Fruit fly (Drosophila melanogaster): ENCODE results near the gene CG4678.

Gene CG4678

dm6 chrX:16670691-16671481 is 25.0 kb upstream of the CG4678 start (continued):
- no peak for TF ChIP-seq gfzf (GFP tag; optimal IDR thresholded peaks at IDR 0.05)
- no peak for TF ChIP-seq cad (GFP tag; optimal IDR thresholded peaks at IDR 0.05)
- TF ChIP-seq CG13894 (tag; optimal IDR thresholded peaks at IDR 0.05): no peak
- TF ChIP-seq da (GFP tag; optimal IDR thresholded peaks at IDR 0.05): no peak
- TF ChIP-seq prd (optimal IDR thresholded peaks at IDR 0.05): no peak
- TF ChIP-seq prd (GFP tag; IDR thresholded peaks at IDR 0.05): 0 out of 3 replicates have a peak, but pooled peaks have one; percentile 16
- 0 out of 2 replicates have a peak, but pooled peaks have one; percentile 6 for TF ChIP-seq sob (GFP tag; IDR thresholded peaks at IDR 0.05)
- no peak for TF ChIP-seq Ets65A (GFP tag)
- no peak for TF ChIP-seq bowl (GFP tag; IDR thresholded peaks at IDR 0.05)
- TF ChIP-seq Xrp1 (GFP tag; IDR thresholded peaks at IDR 0.05): peak; percentile 24; the same call in 1 of the 2 replicates
- no peak for TF ChIP-seq Lpt (GFP tag; optimal IDR thresholded peaks at IDR 0.05)
- no peak for TF ChIP-seq emc (GFP tag; optimal IDR thresholded peaks at IDR 0.05)
- no peak for TF ChIP-seq klu (GFP tag; IDR thresholded peaks at IDR 0.05)
- no peak for TF ChIP-seq jumu (GFP tag; optimal IDR thresholded peaks at IDR 0.05)
- TF ChIP-seq CG7987 (GFP tag; optimal IDR thresholded peaks at IDR 0.05): no peak
- TF ChIP-seq lab (GFP tag; optimal IDR thresholded peaks at IDR 0.05): peak; percentile 38
- TF ChIP-seq Dref (GFP tag; IDR thresholded peaks at IDR 0.05): no peak
- TF ChIP-seq CG12659 (GFP tag; optimal IDR thresholded peaks at IDR 0.05): no peak
- no peak for TF ChIP-seq bigmax (GFP tag; optimal IDR thresholded peaks at IDR 0.05)
- TF ChIP-seq crp (GFP tag; optimal IDR thresholded peaks at IDR 0.05): no peak
- no peak for TF ChIP-seq jigr1 (GFP tag; IDR thresholded peaks at IDR 0.05)
- no peak for TF ChIP-seq CG7372 (GFP tag; IDR thresholded peaks at IDR 0.05)
- no peak for TF ChIP-seq cas (GFP tag; IDR thresholded peaks at IDR 0.05)
- no peak for TF ChIP-seq CG8290 (GFP tag; optimal IDR thresholded peaks at IDR 0.05)
- TF ChIP-seq CG8290 (tag; optimal IDR thresholded peaks at IDR 0.05): peak in 1 of 2 experiments; percentile 64
- no peak for TF ChIP-seq hkb (optimal IDR thresholded peaks at IDR 0.05)
- no peak for TF ChIP-seq hkb (GFP tag; IDR thresholded peaks at IDR 0.05)
- TF ChIP-seq CG6813 (GFP tag; optimal IDR thresholded peaks at IDR 0.05): no peak
- TF ChIP-seq fd102C (GFP tag; optimal IDR thresholded peaks at IDR 0.05): no peak
- no peak for TF ChIP-seq Max (GFP tag; optimal IDR thresholded peaks at IDR 0.05)
- TF ChIP-seq oc (tag; optimal IDR thresholded peaks at IDR 0.05): no peak
- TF ChIP-seq Meics (GFP tag; optimal IDR thresholded peaks at IDR 0.05): peak; percentile 36
- TF ChIP-seq CG16779 (GFP tag; IDR thresholded peaks at IDR 0.05): no peak
- TF ChIP-seq Antp (GFP tag; optimal IDR thresholded peaks at IDR 0.05): peak; percentile 5
- TF ChIP-seq CG1603 (tag; optimal IDR thresholded peaks at IDR 0.05): peak; percentile 56
- peak; percentile 23; the same call in 1 of the 2 replicates for TF ChIP-seq Atf6 (GFP tag; IDR thresholded peaks at IDR 0.05)
- TF ChIP-seq ken (GFP tag; IDR thresholded peaks at IDR 0.05): 0 out of 3 replicates have a peak, but pooled peaks have one; percentile 10
- TF ChIP-seq sima (GFP tag; optimal IDR thresholded peaks at IDR 0.05): no peak
- TF ChIP-seq CG14965 (GFP tag; optimal IDR thresholded peaks at IDR 0.05; ENCODE audit: borderline replicate concordance): no peak
- TF ChIP-seq chif (GFP tag; optimal IDR thresholded peaks at IDR 0.05): no peak
- TF ChIP-seq bbx (GFP tag; IDR thresholded peaks at IDR 0.05; ENCODE audit: partially characterized antibody): 0 out of 2 replicates have a peak, but pooled peaks have one; percentile 40
- peak in 1 of 2 experiments; percentile 20 for TF ChIP-seq bsh (GFP tag; optimal IDR thresholded peaks at IDR 0.05)
- TF ChIP-seq Jarid2 (GFP tag; optimal IDR thresholded peaks at IDR 0.05): no peak
- TF ChIP-seq grn (GFP tag; optimal IDR thresholded peaks at IDR 0.05): no peak
- no peak for TF ChIP-seq ro (GFP tag; IDR thresholded peaks at IDR 0.05)
- no peak for TF ChIP-seq lola (GFP tag; optimal IDR thresholded peaks at IDR 0.05)
- TF ChIP-seq CG34422 (GFP tag; IDR thresholded peaks at IDR 0.05): no peak
- no peak for TF ChIP-seq dm (GFP tag; optimal IDR thresholded peaks at IDR 0.05)
- TF ChIP-seq CG14441 (GFP tag; IDR thresholded peaks at IDR 0.05): peak; percentile 50
- TF ChIP-seq croc (GFP tag; conservative IDR thresholded peaks at IDR 0.05): no peak
